Worm (Caenorhabditis elegans) whole organism, L4 larva: ENCODE measurements around the gene ntl-9.
"Not testable (repeated sequence)": the region's sequence is repeated elsewhere in the genome, so short reads cannot be mapped to it uniquely, and the experiment has no call there.

Experiments used
- D1046.2 ChIP-seq: fragments of 200-800 bp; sonication (Bioruptor generic); IDR thresholded peaks from 2 replicates; pipeline ENCODE4 v1.3.6; 2022; ENCODE audit warnings: missing genetic modification characterization, missing compliant biosample characterization
- F26F4.8 ChIP-seq: fragments of 200-800 bp; sonication (Bioruptor generic); conservative IDR thresholded peaks from 2 replicates; pipeline ENCODE4 v1.3.6; 2022; ENCODE audit warnings: missing genetic modification characterization, missing compliant biosample characterization
- T20F7.1 ChIP-seq: fragments of 200-800 bp; sonication (Bioruptor generic); optimal IDR thresholded peaks from 2 replicates; lab custom pipeline; 2018; ENCODE audit warnings: mild to moderate bottlenecking, missing genetic modification characterization, missing compliant biosample characterization
- T26A8.4 ChIP-seq: fragments of 200-800 bp; sonication (Bioruptor generic); IDR thresholded peaks from 2 replicates; pipeline ENCODE4 v1.3.6; 2022; ENCODE audit warnings: missing genetic modification characterization, missing compliant biosample characterization
- Y48G9A.11 ChIP-seq: fragments of 200-800 bp; sonication (Bioruptor generic); IDR thresholded peaks from 2 replicates; pipeline ENCODE4 v1.3.6; 2022; ENCODE audit warnings: missing genetic modification reagents, missing genetic modification characterization, missing compliant biosample characterization
- ceh-20 ChIP-seq: fragments of 200-800 bp; sonication (Bioruptor generic); IDR thresholded peaks from 2 replicates; pipeline ENCODE4 v1.3.6; 2022; ENCODE audit warnings: missing genetic modification reagents, missing genetic modification characterization, missing compliant biosample characterization
- ceh-28 ChIP-seq: fragments of 150-350 bp; optimal IDR thresholded peaks from 2 replicates; lab custom pipeline; 2014; ENCODE audit warnings: missing biosample characterization, missing genetic modification reagents, missing genetic modification characterization
- ceh-62 ChIP-seq: sonication (generic microtip); optimal IDR thresholded peaks from 2 replicates; lab custom pipeline; 2017; ENCODE audit warnings: missing biosample characterization, missing genetic modification characterization
- ces-1 ChIP-seq: fragments of 150-350 bp; sonication (generic microtip); optimal IDR thresholded peaks from 4 replicates; lab custom pipeline; 2014; ENCODE audit warnings: missing biosample characterization, missing genetic modification reagents, missing genetic modification characterization
- ctbp-1 ChIP-seq: fragments of 200-800 bp; sonication (Bioruptor generic); IDR thresholded peaks from 2 replicates; pipeline ENCODE4 v1.3.6; 2022; ENCODE audit warnings: missing genetic modification reagents, missing genetic modification characterization, missing compliant biosample characterization
- daf-12 ChIP-seq: fragments of 150-350 bp; optimal IDR thresholded peaks from 2 replicates; lab custom pipeline; 2014; ENCODE audit warnings: missing biosample characterization, missing genetic modification reagents, missing genetic modification characterization
- dpl-1 ChIP-seq: fragments of 150-350 bp; optimal IDR thresholded peaks from 2 replicates; lab custom pipeline; 2014; ENCODE audit warnings: missing biosample characterization, missing genetic modification reagents, missing genetic modification characterization
- dve-1 ChIP-seq: sonication (generic microtip); optimal IDR thresholded peaks from 2 replicates; lab custom pipeline; 2017; ENCODE audit warnings: antibody characterized with exemption, mild to moderate bottlenecking, missing genetic modification characterization, missing compliant biosample characterization; ENCODE audit not compliant: insufficient read depth
- egl-43 ChIP-seq: fragments of 200-800 bp; sonication (Bioruptor generic); IDR thresholded peaks from 2 replicates; pipeline ENCODE4 v1.3.6; 2022; ENCODE audit warnings: missing genetic modification reagents, missing genetic modification characterization, missing compliant biosample characterization
- fkh-10 ChIP-seq: fragments of 150-350 bp; optimal IDR thresholded peaks from 2 replicates; lab custom pipeline; 2014; ENCODE audit warnings: missing biosample characterization, missing genetic modification reagents, missing genetic modification characterization
- fos-1 ChIP-seq: fragments of 150-350 bp; optimal IDR thresholded peaks from 2 replicates; lab custom pipeline; 2014; ENCODE audit warnings: missing biosample characterization, missing genetic modification characterization
- gei-8 ChIP-seq: fragments of 200-800 bp; sonication (Bioruptor generic); optimal IDR thresholded peaks from 2 replicates; lab custom pipeline; 2018; ENCODE audit warnings: mild to moderate bottlenecking, missing genetic modification characterization, missing compliant biosample characterization
- hlh-11 ChIP-seq: fragments of 200-800 bp; sonication (Bioruptor generic); optimal IDR thresholded peaks from 2 replicates; lab custom pipeline; 2018; ENCODE audit warnings: mild to moderate bottlenecking, missing genetic modification characterization, missing compliant biosample characterization
- hmg-1.1 ChIP-seq: fragments of 200-800 bp; sonication (Bioruptor generic); IDR thresholded peaks from 2 replicates; pipeline ENCODE4 v1.3.6; 2022; ENCODE audit warnings: missing genetic modification reagents, missing genetic modification characterization, missing compliant biosample characterization
- jun-1 ChIP-seq: fragments of 150-350 bp; optimal IDR thresholded peaks from 2 replicates; lab custom pipeline; 2014; ENCODE audit warnings: missing biosample characterization, missing genetic modification reagents, missing genetic modification characterization
- lim-7 ChIP-seq: fragments of 200-800 bp; sonication (Bioruptor generic); IDR thresholded peaks from 2 replicates; pipeline ENCODE4 v1.3.6; 2022; ENCODE audit warnings: missing genetic modification characterization, missing compliant biosample characterization
- lin-29 ChIP-seq: fragments of 200-800 bp; sonication (Bioruptor generic); IDR thresholded peaks from 2 replicates; pipeline ENCODE4 v1.3.6; 2022; ENCODE audit warnings: missing genetic modification reagents, missing genetic modification characterization, missing compliant biosample characterization
- lin-38 ChIP-seq: fragments of 200-800 bp; sonication (Bioruptor generic); IDR thresholded peaks from 2 replicates; pipeline ENCODE4 v1.3.6; 2022; ENCODE audit warnings: missing genetic modification reagents, missing genetic modification characterization, missing compliant biosample characterization
- lsy-2 ChIP-seq, 2 experiments: fragments of 150-350 bp in 1 of 2; sonication (generic microtip) in 1 of 2; optimal IDR thresholded peaks; 2 replicates each; lab custom pipeline; 2014 to 2017; ENCODE audit warnings: missing biosample characterization in 2 of 2, missing genetic modification characterization in 2 of 2
- madf-5 ChIP-seq, 2 experiments: fragments of 200-800 bp; sonication (Bioruptor generic); IDR thresholded peaks; 2 replicates each; pipeline ENCODE4 v1.3.6; 2022; ENCODE audit warnings: missing compliant biosample characterization in 2 of 2, missing genetic modification characterization in 2 of 2
- madf-9 ChIP-seq: fragments of 200-800 bp; sonication (Bioruptor generic); conservative IDR thresholded peaks from 2 replicates; pipeline ENCODE4 v1.3.6; 2022; ENCODE audit warnings: missing genetic modification reagents, missing genetic modification characterization, missing compliant biosample characterization
- mdt-29 ChIP-seq: fragments of 200-800 bp; sonication (Bioruptor generic); IDR thresholded peaks from 2 replicates; pipeline ENCODE4 v1.3.6; 2022; ENCODE audit warnings: missing genetic modification reagents, missing genetic modification characterization, missing compliant biosample characterization
- mep-1 ChIP-seq: fragments of 150-350 bp; sonication (generic microtip); optimal IDR thresholded peaks from 3 replicates; lab custom pipeline; 2014; ENCODE audit warnings: missing biosample characterization, missing genetic modification characterization
- mes-2 ChIP-seq: sonication (generic microtip); optimal IDR thresholded peaks from 2 replicates; lab custom pipeline; 2016; ENCODE audit warnings: missing genotype, mild to moderate bottlenecking, missing genetic modification characterization, missing compliant biosample characterization; ENCODE audit not compliant: poor library complexity, severe bottlenecking
- mxl-3 ChIP-seq: fragments of 200-800 bp; sonication (Bioruptor generic); optimal IDR thresholded peaks from 2 replicates; lab custom pipeline; 2018; ENCODE audit warnings: mild to moderate bottlenecking, missing genetic modification characterization, missing compliant biosample characterization
- nhr-111 ChIP-seq: fragments of 200-800 bp; sonication (Bioruptor generic); optimal IDR thresholded peaks from 2 replicates; lab custom pipeline; 2018; ENCODE audit warnings: mild to moderate bottlenecking, missing genetic modification characterization, missing compliant biosample characterization
- nhr-25 ChIP-seq: sonication (generic microtip); optimal IDR thresholded peaks from 2 replicates; lab custom pipeline; 2017; ENCODE audit warnings: missing genetic modification characterization, mild to moderate bottlenecking, missing compliant biosample characterization, antibody characterized with exemption, moderate library complexity, borderline replicate concordance; ENCODE audit not compliant: insufficient read depth
- nhr-28 ChIP-seq: fragments of 150-350 bp; optimal IDR thresholded peaks from 2 replicates; lab custom pipeline; 2014; ENCODE audit warnings: missing biosample characterization, missing genetic modification characterization
- nhr-42 ChIP-seq: fragments of 200-800 bp; sonication (Bioruptor generic); IDR thresholded peaks from 2 replicates; pipeline ENCODE4 v1.3.6; 2022; ENCODE audit warnings: missing genetic modification characterization, missing compliant biosample characterization
- nhr-77 ChIP-seq: fragments of 150-350 bp; optimal IDR thresholded peaks from 2 replicates; lab custom pipeline; 2014; ENCODE audit warnings: missing biosample characterization, missing genetic modification characterization
- pha-4 ChIP-seq, 2 experiments: fragments of 150-350 bp in 1 of 2; fragments of 200-800 bp in 1 of 2; sonication (Bioruptor generic) in 1 of 2; IDR thresholded peaks in 1 of 2; optimal IDR thresholded peaks in 1 of 2; 2 replicates each; pipeline versions ENCODE4 v1.3.6 to Lab custom; 2014 to 2022; ENCODE audit warnings: missing genetic modification characterization in 2 of 2, missing genetic modification reagents in 2 of 2, missing biosample characterization in 1 of 2, missing compliant biosample characterization in 1 of 2
- php-3 ChIP-seq: fragments of 200-800 bp; sonication (Bioruptor generic); IDR thresholded peaks from 2 replicates; pipeline ENCODE4 v1.3.6; 2022; ENCODE audit warnings: missing genetic modification reagents, missing genetic modification characterization, missing compliant biosample characterization
- rbr-2 ChIP-seq: sonication (generic microtip); optimal IDR thresholded peaks from 2 replicates; lab custom pipeline; 2016; ENCODE audit warnings: missing genotype, missing genetic modification characterization, missing compliant biosample characterization
- saeg-2 ChIP-seq: fragments of 200-800 bp; sonication (Bioruptor generic); IDR thresholded peaks from 2 replicates; pipeline ENCODE4 v1.3.6; 2022; ENCODE audit warnings: missing genetic modification reagents, missing genetic modification characterization, missing compliant biosample characterization
- set-16 ChIP-seq: fragments of 200-800 bp; sonication (Bioruptor generic); IDR thresholded peaks from 2 replicates; pipeline ENCODE4 v1.3.6; 2022; ENCODE audit warnings: missing genetic modification reagents, missing genetic modification characterization, missing compliant biosample characterization
- snpc-1.2 ChIP-seq: fragments of 200-800 bp; sonication (Bioruptor generic); IDR thresholded peaks from 2 replicates; pipeline ENCODE4 v1.3.6; 2022; ENCODE audit warnings: missing genetic modification reagents, missing genetic modification characterization, missing compliant biosample characterization
- spr-1 ChIP-seq: sonication (generic microtip); optimal IDR thresholded peaks from 2 replicates; lab custom pipeline; 2016; ENCODE audit warnings: mild to moderate bottlenecking, missing genetic modification characterization, missing compliant biosample characterization
- unc-62 ChIP-seq, 3 experiments: fragments of 150-350 bp in 1 of 3; sonication (generic microtip); optimal IDR thresholded peaks in 2 of 3; peaks in 1 of 3; 1 replicate in 1 of 3; 2 replicates in 2 of 3; lab custom pipeline; 2014 to 2017; ENCODE audit warnings: missing biosample characterization in 3 of 3, missing genetic modification characterization in 3 of 3, missing genetic modification reagents in 3 of 3, missing genotype in 1 of 3
- vab-7 ChIP-seq: fragments of 200-800 bp; sonication (Bioruptor generic); IDR thresholded peaks from 2 replicates; pipeline ENCODE4 v1.3.6; 2022; ENCODE audit warnings: missing genetic modification reagents, missing genetic modification characterization, missing compliant biosample characterization
- zfp-2 ChIP-seq: sonication (generic microtip); optimal IDR thresholded peaks from 2 replicates; lab custom pipeline; 2016; ENCODE audit warnings: mild to moderate bottlenecking, missing genetic modification characterization, missing compliant biosample characterization
- ztf-11 ChIP-seq: fragments of 150-350 bp; optimal IDR thresholded peaks from 2 replicates; lab custom pipeline; 2014; ENCODE audit warnings: missing biosample characterization, missing genetic modification characterization

Gene ntl-9

ce11 chrIII:4918906-4919305 is 25.4 kb upstream of the ntl-9 start:
- no peak for TF ChIP-seq Y48G9A.11 (GFP tag; lab: Robert Waterston, UW)
- no peak for TF ChIP-seq F26F4.8
- no peak for TF ChIP-seq daf-12 (tag; lab: Kevin White, UChicago)
- peak in 1 of 2 experiments; percentile 95 for TF ChIP-seq unc-62 (GFP tag; optimal IDR thresholded peaks at IDR 0.05 in 1 of 2; lab: Kevin White, UChicago)
- TF ChIP-seq unc-62 (tag; optimal IDR thresholded peaks at IDR 0.05; lab: Kevin White, UChicago) = no peak
- no peak for TF ChIP-seq nhr-77
- TF ChIP-seq lsy-2 (tag; optimal IDR thresholded peaks at IDR 0.05; lab: Kevin White, UChicago) = no peak

ce11 chrIII:4920221-4920620 is 24.1 kb upstream of the ntl-9 start, which contains the start of gene ula-1:
ula-1 (minus strand) TSS chrIII:4920321.
- TF ChIP-seq ceh-62 (no peak), T20F7.1 (GFP tag; lab: Kevin White, UChicago) (no peak), nhr-42 (no peak), zfp-2 (no peak), nhr-111 (GFP tag; lab: Kevin White, UChicago) (no peak), spr-1 (no peak), nhr-25 (no peak), ceh-20 (GFP tag; lab: Robert Waterston, UW) (no peak), madf-9 (GFP tag; lab: Robert Waterston, UW) (no peak), jun-1 (no peak), madf-5 (GFP tag; IDR thresholded peaks at IDR 0.05; lab: Robert Waterston, UW) (no peak), gei-8 (GFP tag; lab: Kevin White, UChicago) (no peak), ztf-11 (no peak), lim-7 (GFP tag; lab: Robert Waterston, UW) (no peak), fkh-10 (no peak), fos-1 (tag; lab: Kevin White, UChicago) (no peak), saeg-2 (GFP tag; lab: Robert Waterston, UW) (no peak), ceh-28 (no peak), F26F4.8 (no peak)

ce11 chrIII:4922020-4922419 is 22.3 kb upstream of the ntl-9 start, which contains the start of gene mmab-1:
mmab-1 (minus strand) TSS chrIII:4922114.
- TF ChIP-seq mdt-29 (GFP tag; lab: Robert Waterston, UW) (peak; percentile 41; the same call in 1 of the 2 replicates), pha-4 (GFP tag; IDR thresholded peaks at IDR 0.05; lab: Robert Waterston, UW) (peak; percentile 21; the same call in 1 of the 2 replicates), hlh-11 (tag; lab: Kevin White, UChicago) (peak; percentile 36), lin-29 (0 out of 2 replicates have a peak, but pooled peaks have one; percentile 8), lsy-2 (tag; optimal IDR thresholded peaks at IDR 0.05; lab: Kevin White, UChicago) (peak in 1 of 2 experiments; percentile 33), nhr-28 (peak; percentile 4), ces-1 (GFP tag; lab: Kevin White, UChicago) (peak; percentile 27), egl-43 (peak; percentile 64; the same call in 1 of the 2 replicates), ctbp-1 (GFP tag; lab: Robert Waterston, UW) (peak; percentile 85), snpc-1.2 (GFP tag; lab: Robert Waterston, UW) (0 out of 2 replicates have a peak, but pooled peaks have one; percentile 20), ceh-20 (GFP tag; lab: Robert Waterston, UW) (peak; percentile 74), T26A8.4 (GFP tag; lab: Robert Waterston, UW) (peak; percentile 38), madf-9 (GFP tag; lab: Robert Waterston, UW) (peak; percentile 65; the same call in 1 of the 2 replicates), dve-1 (peak; percentile 29), dpl-1 (GFP tag; lab: Kevin White, UChicago) (peak; percentile 34), Y48G9A.11 (GFP tag; lab: Robert Waterston, UW) (peak; percentile 49; the same call in 1 of the 2 replicates), vab-7 (peak; percentile 80), hmg-1.1 (peak; percentile 65), D1046.2 (0 out of 2 replicates have a peak, but pooled peaks have one; percentile 20), set-16 (peak; percentile 14; the same call in 1 of the 2 replicates), lin-38 (GFP tag; lab: Robert Waterston, UW) (peak; percentile 87), rbr-2 (tag; lab: Kevin White, UChicago) (peak; percentile 50), php-3 (GFP tag; lab: Robert Waterston, UW) (peak; percentile 29; the same call in 1 of the 2 replicates), lim-7 (GFP tag; lab: Robert Waterston, UW) (peak; percentile 45; the same call in 1 of the 2 replicates), mxl-3 (GFP tag; lab: Kevin White, UChicago) (peak; percentile 3), nhr-42 (peak; percentile 74; the same call in 1 of the 2 replicates), mep-1 (peak; percentile 35), mes-2 (tag; lab: Kevin White, UChicago) (peak; percentile 71)
- TF ChIP-seq pha-4 (tag; optimal IDR thresholded peaks at IDR 0.05; lab: Kevin White, UChicago) = not testable (repeated sequence)
